Fruit fly (Drosophila melanogaster) whole organism, wandering third instar larva: Measurements from ENCODE around the gene Ant2.

ENCODE experiments used
- CG32264 ChIP-seq: fragments of 200-800 bp; sonication (Bioruptor generic); optimal IDR thresholded peaks from 2 replicates; lab custom pipeline; 2016; ENCODE audit warnings: missing biosample characterization, missing genetic modification characterization
- Myc ChIP-seq: fragments of >200 bp; optimal IDR thresholded peaks from 2 replicates; lab custom pipeline; 2017
- psq ChIP-seq: fragments of 200-800 bp; sonication (Bioruptor generic); optimal IDR thresholded peaks from 3 replicates; lab custom pipeline; 2017; ENCODE audit warnings: missing biosample characterization, mild to moderate bottlenecking, missing genetic modification characterization, moderate library complexity
- sage ChIP-seq: fragments of 200-800 bp; sonication (Bioruptor generic); optimal IDR thresholded peaks from 2 replicates; lab custom pipeline; 2016; ENCODE audit warnings: missing biosample characterization, mild to moderate bottlenecking, missing genetic modification characterization
- usp ChIP-seq: fragments of >200 bp; optimal IDR thresholded peaks from 2 replicates; lab custom pipeline; 2017; ENCODE audit warnings: missing biosample characterization, missing genetic modification characterization

DNA sequence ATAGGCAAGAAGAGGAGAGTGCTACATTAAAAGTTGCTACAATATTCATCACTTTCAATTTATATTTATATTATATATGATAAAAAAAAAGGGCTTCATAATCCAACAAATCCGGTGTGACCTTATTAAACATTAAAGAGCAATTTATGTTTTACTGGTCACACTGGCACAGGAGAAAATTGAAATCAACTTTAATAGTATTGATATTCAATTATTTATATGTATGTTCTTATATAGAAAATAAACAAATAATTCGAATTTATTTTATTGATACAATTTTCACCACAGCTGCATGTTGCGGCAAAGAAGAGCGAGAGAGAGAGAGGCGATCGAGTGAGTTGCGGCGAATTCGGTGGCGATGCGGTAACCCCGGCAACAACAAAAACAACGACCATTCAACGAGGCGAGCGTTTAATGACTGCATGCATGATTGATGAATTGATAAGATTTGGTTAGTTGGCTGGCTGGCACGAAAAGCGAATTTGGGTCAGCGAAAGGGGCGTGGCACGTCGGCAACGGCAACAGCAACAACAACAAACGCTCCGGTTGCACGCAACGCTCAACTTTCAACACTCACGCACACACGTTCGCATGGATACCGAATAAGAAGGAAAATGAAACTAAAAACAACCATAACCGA, 57.4 kb downstream of the Ant2 start:
- TF ChIP-seq CG32264 (GFP tag; lab: Kevin White, UChicago) (no peak), psq (GFP tag; lab: Kevin White, UChicago) (no peak), usp (GFP tag; lab: Kevin White, UChicago) (no peak), Myc (no peak), sage (GFP tag; lab: Kevin White, UChicago) (no peak)
